Fruit fly (Drosophila melanogaster): Measurements from ENCODE around the gene by.

The by gene

dm6 chr3R:9563240-9563992, 30.6 kb upstream of the by start, which contains the start of the genes CG9393 and Vps45 (continued):
- TF ChIP-seq lbe (GFP tag; optimal IDR thresholded peaks at IDR 0.05) (peak; percentile 64), Atf3 (GFP tag; optimal IDR thresholded peaks at IDR 0.05) (peak; percentile 42), scrt (GFP tag; optimal IDR thresholded peaks at IDR 0.05) (no peak), ssp (GFP tag; IDR thresholded peaks at IDR 0.05) (peak; percentile 55), ewg (GFP tag; optimal IDR thresholded peaks at IDR 0.05) (peak; percentile 38), Antp (GFP tag; optimal IDR thresholded peaks at IDR 0.05) (peak; percentile 48), CG10209 (GFP tag; optimal IDR thresholded peaks at IDR 0.05) (peak; percentile 24), Kr (GFP tag; optimal IDR thresholded peaks at IDR 0.05) (no peak), wor (GFP tag; IDR thresholded peaks at IDR 0.05) (no peak), CG5245 (GFP tag; optimal IDR thresholded peaks at IDR 0.05) (peak; percentile 10), ATbp (GFP tag; optimal IDR thresholded peaks at IDR 0.05) (no peak), HHEX (GFP tag; optimal IDR thresholded peaks at IDR 0.05) (no peak), CG3163 (GFP tag; optimal IDR thresholded peaks at IDR 0.05) (peak; percentile 35), CG17328 (GFP tag; IDR thresholded peaks at IDR 0.05) (0 out of 2 replicates have a peak, but pooled peaks have one; percentile 35), CG30403 (GFP tag; optimal IDR thresholded peaks at IDR 0.05) (peak; percentile 77), CG12236 (GFP tag; optimal IDR thresholded peaks at IDR 0.05) (no peak), CG2129 (GFP tag; IDR thresholded peaks at IDR 0.05; ENCODE audit: partially characterized antibody) (peak; percentile 75), CG6254 (GFP tag; optimal IDR thresholded peaks at IDR 0.05) (no peak), Dek (tag; optimal IDR thresholded peaks at IDR 0.05) (peak; percentile 58), inv (GFP tag; IDR thresholded peaks at IDR 0.05; ENCODE audit: partially characterized antibody) (peak; percentile 93), odd (GFP tag; optimal IDR thresholded peaks at IDR 0.05) (no peak), pfk (GFP tag; optimal IDR thresholded peaks at IDR 0.05) (no peak), kay (GFP tag; optimal IDR thresholded peaks at IDR 0.05) (peak; percentile 20), CG34422 (GFP tag; IDR thresholded peaks at IDR 0.05) (no peak; the same call in 2 of the 3 replicates), CG32772 (GFP tag; IDR thresholded peaks at IDR 0.05) (peak; percentile 65), CG33557 (GFP tag; optimal IDR thresholded peaks at IDR 0.05) (peak; percentile 54), CG14965 (GFP tag; optimal IDR thresholded peaks at IDR 0.05; ENCODE audit: borderline replicate concordance) (no peak), CG31365 (tag; optimal IDR thresholded peaks at IDR 0.05) (no peak), fd102C (GFP tag; optimal IDR thresholded peaks at IDR 0.05) (no peak), knrl (GFP tag; IDR thresholded peaks at IDR 0.05; ENCODE audit: partially characterized antibody) (peak; percentile 95), CG13624 (GFP tag; optimal IDR thresholded peaks at IDR 0.05) (peak; percentile 62), hth (optimal IDR thresholded peaks at IDR 0.05) (no peak), bsh (GFP tag; optimal IDR thresholded peaks at IDR 0.05) (peak in 1 of 2 experiments; percentile 57), Abd-B (GFP tag; optimal IDR thresholded peaks at IDR 0.05) (peak; percentile 72), Hey (tag; optimal IDR thresholded peaks at IDR 0.05) (no peak), CkIIα-i1 (GFP tag; IDR thresholded peaks at IDR 0.05) (no peak), Rx (GFP tag; IDR thresholded peaks at IDR 0.05) (0 out of 2 replicates have a peak, but pooled peaks have one; percentile 23), CG18764 (GFP tag; optimal IDR thresholded peaks at IDR 0.05) (peak; percentile 33), CG17359 (tag; optimal IDR thresholded peaks at IDR 0.05) (peak; percentile 41), bigmax (GFP tag; optimal IDR thresholded peaks at IDR 0.05) (no peak), CG4820 (GFP tag; optimal IDR thresholded peaks at IDR 0.05) (peak; percentile 50), croc (GFP tag; conservative IDR thresholded peaks at IDR 0.05) (0 out of 3 replicates have a peak, but pooled peaks have one; percentile 23), cad (GFP tag; optimal IDR thresholded peaks at IDR 0.05) (no peak), Tbp (GFP tag; optimal IDR thresholded peaks at IDR 0.05) (peak; percentile 18), Scr (GFP tag; IDR thresholded peaks at IDR 0.05; ENCODE audit: partially characterized antibody) (peak; percentile 94), eyg (GFP tag; optimal IDR thresholded peaks at IDR 0.05) (no peak), Side (GFP tag; optimal IDR thresholded peaks at IDR 0.05) (peak; percentile 23), cg (GFP tag; optimal IDR thresholded peaks at IDR 0.05) (no peak), az2 (GFP tag; optimal IDR thresholded peaks at IDR 0.05) (peak; percentile 48)
